Worm (Caenorhabditis elegans): ENCODE measurements around the gene C50D2.2.

- TF ChIP-seq skn-1 (tag; optimal IDR thresholded peaks at IDR 0.05): no peak
- no peak for TF ChIP-seq ces-1 (GFP tag; optimal IDR thresholded peaks at IDR 0.05)
- no peak for TF ChIP-seq lsy-2 (tag; optimal IDR thresholded peaks at IDR 0.05)
- TF ChIP-seq alr-1 (tag; optimal IDR thresholded peaks at IDR 0.05; ENCODE audit: borderline replicate concordance): no peak
- no peak for TF ChIP-seq egl-13 (tag; optimal IDR thresholded peaks at IDR 0.05)
- no peak for TF ChIP-seq nhr-237 (tag; optimal IDR thresholded peaks at IDR 0.05)
- no peak for TF ChIP-seq nhr-47 (tag; optimal IDR thresholded peaks at IDR 0.05)
- no peak for TF ChIP-seq unc-62 (GFP tag; optimal IDR thresholded peaks at IDR 0.05)
These were observed 48.0 kb upstream of the C50D2.2 start, which contains the start of gene C23H3.2 for ce11 chrII:61013-61412.

Data from whole organism, L1 larva.